Worm (Caenorhabditis elegans): ENCODE results near the gene C08B11.9.

- peak; percentile 96 for TF ChIP-seq egl-43 (GFP tag; IDR thresholded peaks at IDR 0.05)
- no peak for TF ChIP-seq ceh-62 (tag; optimal IDR thresholded peaks at IDR 0.05)
- no peak for TF ChIP-seq lin-15B (tag; optimal IDR thresholded peaks at IDR 0.05)
- no peak for TF ChIP-seq zip-2 (tag; optimal IDR thresholded peaks at IDR 0.05)
- no peak for TF ChIP-seq unc-39 (tag; optimal IDR thresholded peaks at IDR 0.05)
- no peak for TF ChIP-seq ztf-11 (tag; optimal IDR thresholded peaks at IDR 0.05)
- TF ChIP-seq aly-2 (tag; optimal IDR thresholded peaks at IDR 0.05) = no peak
- TF ChIP-seq nhr-77 (tag; optimal IDR thresholded peaks at IDR 0.05) = peak; percentile 35
These were observed 37.4 kb upstream of the C08B11.9 start, which contains the start of gene K02C4.2 for ce11 chrII:8075324-8075810.
